Worm (Caenorhabditis elegans): ENCODE results near the gene lbp-8.

Gene lbp-8

DNA sequence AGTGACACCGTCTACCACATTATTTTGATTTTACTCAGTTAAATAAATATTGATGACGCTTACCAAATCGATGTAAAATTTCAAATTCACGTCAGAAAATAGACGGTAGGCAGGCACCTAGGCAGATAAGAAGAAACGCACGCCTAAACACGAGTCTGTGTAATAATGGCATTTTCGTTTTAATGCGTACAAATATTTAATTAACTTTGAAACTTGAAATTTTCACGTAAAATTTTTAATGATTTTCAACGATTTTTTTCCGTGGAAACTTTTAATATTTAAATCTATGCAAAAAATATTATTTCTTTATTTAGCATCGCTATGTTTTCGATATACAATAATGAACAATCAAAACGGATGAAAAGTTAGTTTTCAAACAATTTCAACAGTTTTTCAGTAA, 40.7 kb downstream of the lbp-8 start, which contains the start of gene C06B3.16:
Gene C06B3.16, plus strand, starts transcription at position 301 of the 400 bp plus-strand sequence.
- no peak for TF ChIP-seq ekl-4 (GFP tag; IDR thresholded peaks at IDR 0.05)
- no peak for TF ChIP-seq hsf-1 (GFP tag; IDR thresholded peaks at IDR 0.05)
- no peak for TF ChIP-seq nfyb-1 (GFP tag; IDR thresholded peaks at IDR 0.05)
- TF ChIP-seq bed-2 (GFP tag; IDR thresholded peaks at IDR 0.05) = no peak
- TF ChIP-seq lsl-1 (GFP tag; optimal IDR thresholded peaks at IDR 0.05) = no peak

ce11 chrV:13931952-13932351, 41.4 kb downstream of the lbp-8 start:
- TF ChIP-seq nfya-2 (GFP tag; IDR thresholded peaks at IDR 0.05) (no peak), hlh-26 (GFP tag; conservative IDR thresholded peaks at IDR 0.05) (no peak), ekl-4 (GFP tag; IDR thresholded peaks at IDR 0.05) (no peak), Y79H2A.3 (GFP tag; conservative IDR thresholded peaks at IDR 0.05) (no peak), hrde-1 (tag; optimal IDR thresholded peaks at IDR 0.05; ENCODE audit: borderline replicate concordance) (no peak), chd-7 (tag; optimal IDR thresholded peaks at IDR 0.05) (no peak), ccch-3 (GFP tag; optimal IDR thresholded peaks at IDR 0.05) (no peak), Y67H2A.10 (GFP tag; conservative IDR thresholded peaks at IDR 0.05) (no peak), mel-28 (tag; optimal IDR thresholded peaks at IDR 0.05; ENCODE audit: borderline replicate concordance) (no peak), ama-1 (optimal IDR thresholded peaks at IDR 0.05) (no peak), ama-1 (GFP tag; optimal IDR thresholded peaks at IDR 0.05) (no peak), rec-8 (tag; optimal IDR thresholded peaks at IDR 0.05) (no peak), ceh-100 (GFP tag; IDR thresholded peaks at IDR 0.05) (no peak), hsf-1 (GFP tag; IDR thresholded peaks at IDR 0.05) (no peak), nhr-27 (tag; optimal IDR thresholded peaks at IDR 0.05) (no peak)

- TF ChIP-seq ceh-91 (GFP tag; IDR thresholded peaks at IDR 0.05) = no peak
- no peak for TF ChIP-seq snpc-4 (GFP tag; optimal IDR thresholded peaks at IDR 0.05)
- TF ChIP-seq snpc-4 (tag; optimal IDR thresholded peaks at IDR 0.05) = no peak
- no peak for TF ChIP-seq egrh-3 (GFP tag; IDR thresholded peaks at IDR 0.05)
- no peak for TF ChIP-seq ztf-25 (GFP tag; IDR thresholded peaks at IDR 0.05)
- no peak for TF ChIP-seq nhr-27 (tag; optimal IDR thresholded peaks at IDR 0.05)
- TF ChIP-seq Y95B8A.8 (GFP tag; IDR thresholded peaks at IDR 0.05) = no peak
- TF ChIP-seq nhr-90 (tag; optimal IDR thresholded peaks at IDR 0.05) = no peak
- no peak for TF ChIP-seq die-1 (tag; optimal IDR thresholded peaks at IDR 0.05)
- no peak for TF ChIP-seq attf-6 (GFP tag; IDR thresholded peaks at IDR 0.05)
- no peak for TF ChIP-seq egl-18 (GFP tag; IDR thresholded peaks at IDR 0.05)
- TF ChIP-seq pbrm-1 (GFP tag; IDR thresholded peaks at IDR 0.05) = no peak
- no peak for TF ChIP-seq dpl-1 (GFP tag; optimal IDR thresholded peaks at IDR 0.05)
- no peak for TF ChIP-seq hsf-1 (GFP tag; IDR thresholded peaks at IDR 0.05)
- TF ChIP-seq F37B4.10 (GFP tag; IDR thresholded peaks at IDR 0.05) = no peak
- no peak for TF ChIP-seq sdz-38 (tag; optimal IDR thresholded peaks at IDR 0.05)
- TF ChIP-seq hmg-1.2 (GFP tag; IDR thresholded peaks at IDR 0.05) = no peak
- TF ChIP-seq B0261.1 (tag; optimal IDR thresholded peaks at IDR 0.05) = no peak
- no peak for TF ChIP-seq hlh-26 (GFP tag; conservative IDR thresholded peaks at IDR 0.05)
- TF ChIP-seq B0336.3 (GFP tag; IDR thresholded peaks at IDR 0.05) = no peak
These were observed 44.0 kb downstream of the lbp-8 start, which contains the start of gene R10D12.1 for ce11 chrV:13934545-13934944. Gene R10D12.1, minus strand, starts transcription at chrV:13934645.

DNA sequence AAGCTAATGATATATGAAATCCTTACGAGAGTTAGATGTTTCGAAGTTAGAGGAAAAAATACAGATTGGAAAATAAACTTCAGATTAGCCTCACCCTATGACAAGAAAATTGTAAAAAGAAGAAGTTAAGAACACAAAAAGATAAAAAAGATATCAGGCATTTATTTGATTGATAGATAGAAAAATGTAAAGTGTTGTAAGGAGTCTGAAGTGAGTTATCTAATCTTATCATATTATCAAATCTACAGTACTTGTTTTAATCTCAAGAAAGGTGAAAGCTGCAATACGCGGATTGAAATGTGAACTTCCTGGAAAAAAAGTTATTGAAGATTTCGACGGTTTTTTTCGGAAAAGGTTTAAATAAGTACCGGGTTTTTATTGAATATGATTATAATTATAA, 44.9 kb downstream of the lbp-8 start:
- no peak for TF ChIP-seq ztf-28 (GFP tag; IDR thresholded peaks at IDR 0.05)
- no peak for TF ChIP-seq fkh-3 (tag; optimal IDR thresholded peaks at IDR 0.05)
- TF ChIP-seq madf-3 (GFP tag; IDR thresholded peaks at IDR 0.05) = no peak
- TF ChIP-seq F33H1.4 (GFP tag; IDR thresholded peaks at IDR 0.05) = no peak
- TF ChIP-seq F57C9.4 (tag; optimal IDR thresholded peaks at IDR 0.05) = no peak
- no peak for TF ChIP-seq T26A5.8 (tag; optimal IDR thresholded peaks at IDR 0.05)
- TF ChIP-seq hrde-1 (tag; optimal IDR thresholded peaks at IDR 0.05; ENCODE audit: borderline replicate concordance) = no peak
- no peak for TF ChIP-seq cebp-1 (GFP tag; IDR thresholded peaks at IDR 0.05)
- TF ChIP-seq cebp-1 (tag; optimal IDR thresholded peaks at IDR 0.05) = no peak
- TF ChIP-seq unc-62 (GFP tag; optimal IDR thresholded peaks at IDR 0.05) = no peak
- TF ChIP-seq B0261.1 (tag; optimal IDR thresholded peaks at IDR 0.05) = no peak
- TF ChIP-seq him-1 (tag; optimal IDR thresholded peaks at IDR 0.05) = no peak
- no peak for TF ChIP-seq repo-1 (tag; optimal IDR thresholded peaks at IDR 0.05)
- no peak for TF ChIP-seq snpc-3.4 (tag; optimal IDR thresholded peaks at IDR 0.05)
